Fruit fly (Drosophila melanogaster): ENCODE results near the gene CG12689.

DNA sequence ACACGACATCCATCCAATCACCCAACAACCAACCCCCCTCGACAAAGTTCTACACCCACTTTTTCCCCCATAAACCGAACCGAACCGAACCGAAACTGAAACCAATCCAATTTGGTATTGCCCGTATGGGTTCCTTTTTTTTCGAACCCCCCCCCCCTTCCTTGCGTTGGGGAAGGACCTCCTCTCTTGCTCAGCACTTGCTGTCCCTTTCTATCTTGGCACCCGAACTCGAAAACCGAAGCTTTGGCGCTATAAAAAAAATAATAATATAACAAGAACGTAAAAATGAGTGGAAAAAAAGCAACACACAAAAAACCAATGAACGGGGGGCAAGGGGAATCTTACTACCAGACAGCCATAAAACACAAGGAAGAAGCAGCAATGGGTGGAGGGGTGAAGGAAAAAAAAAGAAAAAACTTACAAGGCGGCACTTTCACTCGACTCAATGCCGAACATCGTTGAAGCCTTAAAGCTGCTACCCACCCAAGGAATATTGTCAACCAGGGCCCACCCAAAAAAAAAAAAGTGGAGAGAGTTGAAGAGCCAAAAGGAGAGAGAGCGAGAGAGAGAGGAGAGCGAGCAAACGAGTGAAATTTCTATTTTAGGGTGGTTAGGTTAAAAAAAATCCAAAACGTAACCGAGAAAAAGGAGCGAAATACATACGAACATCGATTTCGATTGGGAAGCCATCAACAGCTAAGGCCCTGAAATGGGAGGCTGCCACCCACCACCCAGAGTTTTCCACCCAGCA, 43.1 kb upstream of the CG12689 start:
- TF ChIP-seq lilli (GFP tag; optimal IDR thresholded peaks at IDR 0.05), result no peak
- no peak for TF ChIP-seq ems (GFP tag; optimal IDR thresholded peaks at IDR 0.05)
- no peak for TF ChIP-seq salm (tag; optimal IDR thresholded peaks at IDR 0.05)
- no peak for TF ChIP-seq CG3065 (GFP tag; optimal IDR thresholded peaks at IDR 0.05)
- no peak for TF ChIP-seq CG6654 (GFP tag; optimal IDR thresholded peaks at IDR 0.05)
- TF ChIP-seq CG8388 (GFP tag; optimal IDR thresholded peaks at IDR 0.05), result no peak
- TF ChIP-seq ab (GFP tag; optimal IDR thresholded peaks at IDR 0.05), result no peak
- TF ChIP-seq Ets65A (GFP tag), result no peak
- no peak for TF ChIP-seq nerfin-2 (GFP tag; IDR thresholded peaks at IDR 0.05; ENCODE audit: partially characterized antibody)
- no peak for TF ChIP-seq ftz-f1 (GFP tag; optimal IDR thresholded peaks at IDR 0.05)
- TF ChIP-seq pb (GFP tag; optimal IDR thresholded peaks at IDR 0.05), result no peak
- TF ChIP-seq Mes4 (GFP tag; optimal IDR thresholded peaks at IDR 0.05), result no peak
- no peak for TF ChIP-seq unpg (GFP tag; optimal IDR thresholded peaks at IDR 0.05)
